Fruit fly (Drosophila melanogaster): ENCODE measurements around the gene CG7992.

DNA sequence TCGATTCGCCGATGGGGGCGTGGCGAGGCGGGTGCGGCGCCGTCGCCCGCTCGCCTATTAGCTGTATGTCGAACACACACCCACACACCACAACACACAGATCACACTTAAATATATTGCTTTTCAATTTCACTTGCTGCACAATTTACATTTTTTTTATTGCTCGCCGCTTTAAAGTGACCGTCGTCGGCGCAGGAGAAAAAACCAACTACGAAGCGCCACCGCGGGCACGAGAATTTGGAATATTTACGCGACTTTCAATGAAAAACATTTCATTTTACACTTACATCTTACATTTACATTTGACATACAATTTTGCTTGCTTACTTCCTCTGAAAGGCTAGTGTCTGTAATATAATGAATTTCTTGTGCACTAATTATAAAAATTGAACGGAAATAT is 14.0 kb upstream of the CG7992 start, which contains the start of gene rictor:
- TF ChIP-seq cad (GFP tag; optimal IDR thresholded peaks at IDR 0.05) (no peak), Side (GFP tag; optimal IDR thresholded peaks at IDR 0.05) (no peak), Fer3 (tag; optimal IDR thresholded peaks at IDR 0.05) (no peak), amos (GFP tag; IDR thresholded peaks at IDR 0.05; ENCODE audit: partially characterized antibody) (peak; percentile 43), emc (GFP tag; optimal IDR thresholded peaks at IDR 0.05) (no peak), Nf-YB (GFP tag; optimal IDR thresholded peaks at IDR 0.05) (no peak), CG13624 (GFP tag; optimal IDR thresholded peaks at IDR 0.05) (no peak), pfk (GFP tag; optimal IDR thresholded peaks at IDR 0.05) (no peak), CG14050 (GFP tag; IDR thresholded peaks at IDR 0.05) (no peak), CG5953 (GFP tag; IDR thresholded peaks at IDR 0.05) (no peak), D (optimal IDR thresholded peaks at IDR 0.05) (no peak), D (GFP tag; optimal IDR thresholded peaks at IDR 0.05) (no peak)
